Fruit fly (Drosophila melanogaster) whole organism, embryonic: ENCODE results near the gene rec.

Experiments
- Bgb ChIP-seq: fragments of 200-800 bp; sonication (Bioruptor generic); IDR thresholded peaks from 2 replicates; pipeline ENCODE4 v1.3.6; 2022; ENCODE audit warnings: missing biosample characterization, missing genetic modification characterization; ENCODE audit not compliant: partially characterized antibody
- CG10321 ChIP-seq: fragments of 200-800 bp; sonication (Bioruptor generic); IDR thresholded peaks from 2 replicates; pipeline ENCODE4 v1.3.6; 2022; ENCODE audit warnings: missing biosample characterization, missing genetic modification characterization
- CG11093 ChIP-seq: fragments of 200-800 bp; sonication (Bioruptor generic); IDR thresholded peaks from 3 replicates; pipeline ENCODE4 v1.3.6; 2022; ENCODE audit warnings: missing biosample characterization, missing genetic modification characterization
- CG11723 ChIP-seq: fragments of 200-800 bp; sonication (Bioruptor generic); optimal IDR thresholded peaks from 2 replicates; lab custom pipeline; 2017; ENCODE audit warnings: missing biosample characterization, mild to moderate bottlenecking, missing genetic modification characterization
- CG12071 ChIP-seq: fragments of 200-800 bp; sonication (Bioruptor generic); optimal IDR thresholded peaks from 3 replicates; lab custom pipeline; 2018; ENCODE audit warnings: missing biosample characterization, mild to moderate bottlenecking, missing genetic modification characterization
- CG12104 ChIP-seq: fragments of 200-800 bp; sonication (Bioruptor generic); optimal IDR thresholded peaks from 3 replicates; lab custom pipeline; 2016; ENCODE audit warnings: missing biosample characterization, missing genetic modification characterization
- CG12769 ChIP-seq: fragments of 200-800 bp; sonication (Bioruptor generic); optimal IDR thresholded peaks from 2 replicates; lab custom pipeline; 2019; ENCODE audit warnings: missing biosample characterization, mild to moderate bottlenecking, missing genetic modification characterization, moderate library complexity
- CG14860 ChIP-seq: fragments of 200-800 bp; sonication (Bioruptor generic); IDR thresholded peaks from 3 replicates; pipeline ENCODE4 v1.3.6; 2022; ENCODE audit warnings: missing biosample characterization, missing genetic modification characterization; ENCODE audit not compliant: partially characterized antibody
- CG15601 ChIP-seq: fragments of 200-800 bp; sonication (Bioruptor generic); optimal IDR thresholded peaks from 3 replicates; lab custom pipeline; 2019; ENCODE audit warnings: missing biosample characterization, mild to moderate bottlenecking, missing genetic modification characterization, moderate library complexity
- CG17328 ChIP-seq: fragments of 200-800 bp; sonication (Bioruptor generic); IDR thresholded peaks from 2 replicates; pipeline ENCODE4 v1.3.6; 2022; ENCODE audit warnings: missing biosample characterization, missing genetic modification characterization
- CG2120 ChIP-seq: fragments of 200-800 bp; sonication (Bioruptor generic); optimal IDR thresholded peaks from 3 replicates; lab custom pipeline; 2016; ENCODE audit warnings: missing biosample characterization, missing genetic modification characterization
- CG2199 ChIP-seq: fragments of 200-800 bp; sonication (Bioruptor generic); IDR thresholded peaks from 3 replicates; pipeline ENCODE4 v1.3.6; 2022; ENCODE audit warnings: missing biosample characterization, missing genetic modification characterization
- CG2202 ChIP-seq: fragments of 200-800 bp; sonication (Bioruptor generic); optimal IDR thresholded peaks from 2 replicates; lab custom pipeline; 2018; ENCODE audit warnings: missing biosample characterization, mild to moderate bottlenecking, missing genetic modification characterization
- CG30403 ChIP-seq: fragments of 200-800 bp; sonication (Bioruptor generic); optimal IDR thresholded peaks from 3 replicates; lab custom pipeline; 2016; ENCODE audit warnings: missing biosample characterization, missing genetic modification characterization
- CG31441 ChIP-seq: fragments of 200-800 bp; sonication (Bioruptor generic); IDR thresholded peaks from 2 replicates; pipeline ENCODE4 v1.3.6; 2022; ENCODE audit warnings: missing biosample characterization, missing genetic modification characterization
- CG3847 ChIP-seq: fragments of 200-800 bp; sonication (Bioruptor generic); IDR thresholded peaks from 2 replicates; pipeline ENCODE4 v1.3.6; 2022; ENCODE audit warnings: missing biosample characterization, missing genetic modification characterization
- CG4854 ChIP-seq: fragments of 200-800 bp; sonication (Bioruptor generic); optimal IDR thresholded peaks from 2 replicates; lab custom pipeline; 2016; ENCODE audit warnings: missing biosample characterization, missing genetic modification characterization, inconsistent platforms
- CG6254 ChIP-seq: fragments of 200-800 bp; sonication (Bioruptor generic); optimal IDR thresholded peaks from 3 replicates; lab custom pipeline; 2017; ENCODE audit warnings: mild to moderate bottlenecking, missing biosample characterization, missing genetic modification reagents, missing genetic modification characterization
- CG7271 ChIP-seq: fragments of 200-800 bp; sonication (Bioruptor generic); optimal IDR thresholded peaks from 2 replicates; lab custom pipeline; 2018; ENCODE audit warnings: missing biosample characterization, mild to moderate bottlenecking, missing genetic modification characterization, moderate library complexity
- CG7745 ChIP-seq: fragments of 200-800 bp; sonication (Bioruptor generic); optimal IDR thresholded peaks from 2 replicates; lab custom pipeline; 2018; ENCODE audit warnings: missing biosample characterization, mild to moderate bottlenecking, missing genetic modification characterization, moderate library complexity
- CG7786 ChIP-seq: fragments of 200-800 bp; sonication (Bioruptor generic); optimal IDR thresholded peaks from 2 replicates; lab custom pipeline; 2016; ENCODE audit warnings: missing biosample characterization, missing genetic modification characterization
- CG9609 ChIP-seq: fragments of 200-800 bp; sonication (Bioruptor generic); optimal IDR thresholded peaks from 3 replicates; lab custom pipeline; 2016; ENCODE audit warnings: missing biosample characterization, missing genetic modification characterization
- CG9797 ChIP-seq: fragments of 200-800 bp; sonication (Bioruptor generic); optimal IDR thresholded peaks from 3 replicates; lab custom pipeline; 2018; ENCODE audit warnings: missing biosample characterization, mild to moderate bottlenecking, missing genetic modification characterization
- Dbx ChIP-seq: fragments of 200-800 bp; sonication (Bioruptor generic); IDR thresholded peaks from 3 replicates; pipeline ENCODE4 v1.3.6; 2022; ENCODE audit warnings: missing biosample characterization, missing genetic modification characterization
- Dip2 ChIP-seq: fragments of 200-800 bp; sonication (Bioruptor generic); IDR thresholded peaks from 2 replicates; pipeline ENCODE4 v1.3.6; 2022; ENCODE audit warnings: missing biosample characterization, missing genetic modification characterization
- E2f1 ChIP-seq: fragments of 200-800 bp; sonication (Bioruptor generic); IDR thresholded peaks from 2 replicates; pipeline ENCODE4 v1.3.6; 2022; ENCODE audit warnings: missing biosample characterization, missing genetic modification characterization
- HLHmδ ChIP-seq: fragments of 200-800 bp; sonication (Bioruptor generic); optimal IDR thresholded peaks from 2 replicates; lab custom pipeline; 2018; ENCODE audit warnings: missing biosample characterization, mild to moderate bottlenecking, missing genetic modification characterization, moderate library complexity
- Mes4 ChIP-seq: fragments of 200-800 bp; sonication (Bioruptor generic); optimal IDR thresholded peaks from 2 replicates; lab custom pipeline; 2016; ENCODE audit warnings: missing biosample characterization, missing genetic modification characterization
- Pdp1 ChIP-seq, 2 experiments: fragments of 200-800 bp; sonication (Bioruptor generic); optimal IDR thresholded peaks; 3 replicates each; lab custom pipeline; 2016; ENCODE audit warnings: missing biosample characterization in 2 of 2, missing genetic modification characterization in 2 of 2, mild to moderate bottlenecking in 1 of 2, moderate library complexity in 1 of 2
- Sry-δ ChIP-seq: fragments of 200-800 bp; sonication (Bioruptor generic); optimal IDR thresholded peaks from 2 replicates; lab custom pipeline; 2016; ENCODE audit warnings: missing biosample characterization, missing genetic modification characterization
- TFAM ChIP-seq: fragments of 200-800 bp; sonication (Bioruptor generic); optimal IDR thresholded peaks from 2 replicates; lab custom pipeline; 2017; ENCODE audit warnings: missing biosample characterization, missing genetic modification characterization, inconsistent platforms
- Usf ChIP-seq: fragments of 200-800 bp; sonication (Bioruptor generic); optimal IDR thresholded peaks from 2 replicates; lab custom pipeline; 2017; ENCODE audit warnings: missing genotype, missing biosample characterization, missing genetic modification characterization
- ac ChIP-seq: fragments of 200-800 bp; sonication (Bioruptor generic); optimal IDR thresholded peaks from 3 replicates; lab custom pipeline; 2017; ENCODE audit warnings: missing biosample characterization, mild to moderate bottlenecking, missing genetic modification characterization
- dpn ChIP-seq, 2 experiments: fragments of 200-800 bp; sonication (Bioruptor generic); optimal IDR thresholded peaks; 3 replicates each; lab custom pipeline; 2016; ENCODE audit warnings: missing biosample characterization in 2 of 2, missing genetic modification characterization in 2 of 2
- eve ChIP-seq, 2 experiments: fragments of >200 bp; optimal IDR thresholded peaks; 2 replicates each; lab custom pipeline; 2017; ENCODE audit warnings: missing biosample characterization in 2 of 2, missing genetic modification characterization in 2 of 2
- ewg ChIP-seq: fragments of 200-800 bp; sonication (Bioruptor generic); optimal IDR thresholded peaks from 3 replicates; lab custom pipeline; 2017; ENCODE audit warnings: mild to moderate bottlenecking, missing biosample characterization, missing genetic modification reagents, missing genetic modification characterization
- jing ChIP-seq: fragments of 200-800 bp; sonication (Bioruptor generic); optimal IDR thresholded peaks from 2 replicates; lab custom pipeline; 2018; ENCODE audit warnings: missing biosample characterization, mild to moderate bottlenecking, missing genetic modification characterization
- ken ChIP-seq: fragments of 200-800 bp; sonication (Bioruptor generic); IDR thresholded peaks from 3 replicates; pipeline ENCODE4 v1.3.6; 2022; ENCODE audit warnings: missing biosample characterization, missing genetic modification characterization
- lab ChIP-seq: fragments of 200-800 bp; sonication (Bioruptor generic); optimal IDR thresholded peaks from 3 replicates; lab custom pipeline; 2017; ENCODE audit warnings: missing biosample characterization, missing genetic modification characterization, mild to moderate bottlenecking, moderate library complexity, missing genetic modification reagents
- odd ChIP-seq: fragments of 200-800 bp; sonication (Bioruptor generic); optimal IDR thresholded peaks from 2 replicates; lab custom pipeline; 2017; ENCODE audit warnings: missing biosample characterization, mild to moderate bottlenecking, missing genetic modification characterization
- p53 ChIP-seq: fragments of 200-800 bp; sonication (Bioruptor generic); optimal IDR thresholded peaks from 2 replicates; lab custom pipeline; 2016; ENCODE audit warnings: missing biosample characterization, missing genetic modification characterization
- pnt ChIP-seq: fragments of 200-800 bp; sonication (Bioruptor generic); optimal IDR thresholded peaks from 3 replicates; lab custom pipeline; 2016; ENCODE audit warnings: missing biosample characterization, missing genetic modification characterization
- slou ChIP-seq: fragments of 200-800 bp; sonication (Bioruptor generic); optimal IDR thresholded peaks from 3 replicates; lab custom pipeline; 2016; ENCODE audit warnings: missing biosample characterization, missing genetic modification characterization
- sqz ChIP-seq: fragments of 200-800 bp; sonication (Bioruptor generic); optimal IDR thresholded peaks from 3 replicates; lab custom pipeline; 2018; ENCODE audit warnings: missing biosample characterization, mild to moderate bottlenecking, missing genetic modification characterization
- stwl ChIP-seq: fragments of 200-800 bp; sonication (Bioruptor generic); optimal IDR thresholded peaks from 3 replicates; lab custom pipeline; 2018; ENCODE audit warnings: missing biosample characterization, mild to moderate bottlenecking, missing genetic modification characterization, moderate library complexity
- twi ChIP-seq: fragments of 200-800 bp; optimal IDR thresholded peaks from 2 replicates; lab custom pipeline; 2019; ENCODE audit warnings: missing biosample characterization, mild to moderate bottlenecking, missing genetic modification characterization, moderate library complexity
- usp ChIP-seq: fragments of >200 bp; optimal IDR thresholded peaks from 2 replicates; lab custom pipeline; 2017; ENCODE audit warnings: missing biosample characterization, missing genetic modification characterization
- vnd ChIP-seq: fragments of 200-800 bp; sonication (Bioruptor generic); IDR thresholded peaks from 3 replicates; pipeline ENCODE4 v1.3.6; 2022; ENCODE audit warnings: missing biosample characterization, missing genetic modification characterization; ENCODE audit not compliant: partially characterized antibody
- wek ChIP-seq: fragments of 200-800 bp; sonication (Bioruptor generic); optimal IDR thresholded peaks from 3 replicates; lab custom pipeline; 2018; ENCODE audit warnings: missing biosample characterization, mild to moderate bottlenecking, missing genetic modification characterization, moderate library complexity

rec gene

DNA sequence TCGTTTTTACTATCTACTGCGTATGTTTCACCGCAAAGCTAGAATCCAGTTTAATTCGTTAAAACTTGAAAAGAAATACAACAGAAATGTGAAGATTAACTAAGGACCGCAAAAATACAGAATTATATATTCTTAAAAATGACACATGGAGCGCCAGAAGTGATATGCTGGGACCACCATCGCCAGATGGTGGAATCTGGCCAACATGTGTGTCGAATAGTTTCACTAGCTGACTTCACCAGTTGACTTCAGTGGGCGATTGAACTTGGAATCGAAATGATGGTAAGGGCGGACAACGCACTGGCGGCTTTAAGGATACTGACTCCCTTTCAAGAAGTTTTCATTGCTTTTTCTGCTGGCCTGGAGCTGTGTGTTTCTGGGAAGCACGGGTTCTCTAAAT lies 30.4 kb downstream of the rec start, which contains the start of gene CG9593:
TSS of gene CG9593 (plus strand) at position 270 of the 400 bp plus-strand sequence.
- TF ChIP-seq CG12769 (tag; lab: Kevin White, UChicago) (no peak), Sry-δ (GFP tag; lab: Kevin White, UChicago) (no peak), ken (GFP tag; lab: Robert Waterston, UW) (no peak), Pdp1 (GFP tag; optimal IDR thresholded peaks at IDR 0.05; lab: Kevin White, UChicago) (no peak), twi (peak; percentile 94), wek (GFP tag; lab: Kevin White, UChicago) (no peak), ewg (GFP tag; lab: Kevin White, UChicago) (no peak)
- TF ChIP-seq, all 482 proteins: peak for 1

DNA sequence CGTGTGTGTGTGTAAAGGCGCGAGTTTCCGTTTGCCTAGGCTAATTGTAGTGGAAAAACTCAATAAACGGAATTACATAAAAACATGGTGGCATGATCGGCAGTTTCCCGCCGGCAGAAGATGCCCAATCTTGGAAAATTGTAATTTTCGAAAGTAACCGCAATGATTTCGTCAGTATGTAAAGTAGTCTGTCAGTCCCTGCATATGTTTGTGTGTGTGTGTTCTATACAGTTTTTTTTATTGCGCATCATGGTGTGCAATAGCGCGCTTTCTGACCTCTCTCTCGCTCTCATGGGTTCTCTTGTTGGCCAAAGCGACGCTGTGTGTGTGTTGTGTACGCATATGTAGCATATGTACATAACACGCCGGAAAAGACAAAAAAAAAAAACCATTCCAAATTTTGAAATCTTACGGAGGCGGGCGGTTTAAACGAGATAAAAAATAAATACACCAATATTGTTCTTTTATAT lies 38.1 kb downstream of the rec start:
- no peak for TF ChIP-seq usp
- TF ChIP-seq slou (GFP tag; lab: Kevin White, UChicago), result no peak
- no peak for TF ChIP-seq CG11723 (GFP tag; lab: Kevin White, UChicago)
- peak; percentile 63; the same call in 1 of the 2 replicates for TF ChIP-seq E2f1
- TF ChIP-seq jing (GFP tag; lab: Kevin White, UChicago), result no peak
- TF ChIP-seq ac (GFP tag; lab: Kevin White, UChicago), result no peak
- no peak for TF ChIP-seq CG7786 (GFP tag; lab: Kevin White, UChicago)
- TF ChIP-seq CG31441, result no peak
- no peak for TF ChIP-seq Bgb (GFP tag; lab: Robert Waterston, UW)
- no peak for TF ChIP-seq CG17328 (GFP tag; lab: Robert Waterston, UW)
- no peak for TF ChIP-seq CG30403
- no peak for TF ChIP-seq TFAM (GFP tag; lab: Kevin White, UChicago)
- peak; percentile 13 for TF ChIP-seq CG7745 (tag; lab: Kevin White, UChicago)
- TF ChIP-seq sqz, result peak; percentile 100
- no peak for TF ChIP-seq Dip2 (GFP tag; lab: Robert Waterston, UW)
- TF ChIP-seq CG2120 (GFP tag; lab: Kevin White, UChicago), result peak; percentile 58
- peak in 1 of 2 experiments; percentile 16 for TF ChIP-seq dpn (GFP tag; optimal IDR thresholded peaks at IDR 0.05; lab: Kevin White, UChicago)
- TF ChIP-seq odd (GFP tag; lab: Kevin White, UChicago), result no peak
- TF ChIP-seq eve (GFP tag; optimal IDR thresholded peaks at IDR 0.05; lab: Kevin White, UChicago), result no peak
- no peak for TF ChIP-seq CG6254 (GFP tag; lab: Kevin White, UChicago)
- TF ChIP-seq p53 (GFP tag; lab: Kevin White, UChicago), result peak; percentile 15
- no peak for TF ChIP-seq pnt (GFP tag; lab: Kevin White, UChicago)
- TF ChIP-seq CG7271 (tag; lab: Kevin White, UChicago), result no peak
- 0 out of 3 replicates have a peak, but pooled peaks have one; percentile 18 for TF ChIP-seq CG11093 (GFP tag; lab: Robert Waterston, UW)
- peak; percentile 69 for TF ChIP-seq CG10321
- TF ChIP-seq Dbx (GFP tag; lab: Robert Waterston, UW), result peak; percentile 50; the same call in 1 of the 3 replicates
- TF ChIP-seq lab, result peak; percentile 69
- TF ChIP-seq Mes4 (GFP tag; lab: Kevin White, UChicago), result peak; percentile 47
- TF ChIP-seq Usf (GFP tag; lab: Kevin White, UChicago), result no peak
- no peak for TF ChIP-seq CG3847 (GFP tag; lab: Robert Waterston, UW)
- TF ChIP-seq CG9609 (GFP tag; lab: Kevin White, UChicago), result no peak
- no peak for TF ChIP-seq CG4854 (GFP tag; lab: Kevin White, UChicago)
- TF ChIP-seq Pdp1 (GFP tag; optimal IDR thresholded peaks at IDR 0.05; lab: Kevin White, UChicago), result peak in 1 of 2 experiments; percentile 92
- no peak for TF ChIP-seq CG9797
- no peak for TF ChIP-seq CG14860 (GFP tag; lab: Robert Waterston, UW)
- peak; percentile 39 for TF ChIP-seq CG12071 (GFP tag; lab: Kevin White, UChicago)
- TF ChIP-seq CG2199 (GFP tag; lab: Robert Waterston, UW), result no peak
- TF ChIP-seq CG2202 (tag; lab: Kevin White, UChicago), result no peak
- TF ChIP-seq CG15601, result peak; percentile 47
- TF ChIP-seq stwl (tag; lab: Kevin White, UChicago), result no peak
- TF ChIP-seq vnd (GFP tag; lab: Robert Waterston, UW), result no peak
- peak; percentile 32 for TF ChIP-seq CG12104 (GFP tag; lab: Kevin White, UChicago)
- TF ChIP-seq HLHmδ (GFP tag; lab: Kevin White, UChicago), result no peak
